Fruit fly (Drosophila melanogaster): ENCODE results near the gene Ttc19.

- TF ChIP-seq CTCF (optimal IDR thresholded peaks at IDR 0.05) = no peak
- TF ChIP-seq CG8478 (optimal IDR thresholded peaks at IDR 0.05) = no peak
Observed at dm6 chr2L:19088895-19089294, 43.9 kb upstream of the Ttc19 start.
